Worm (Caenorhabditis elegans) whole organism, L3 larva: ENCODE measurements around the gene cwn-1.

Source experiments
- ZK546.5 ChIP-seq: sonication (generic microtip); optimal IDR thresholded peaks from 2 replicates; lab custom pipeline; 2017; ENCODE audit warnings: missing biosample characterization, missing genetic modification characterization
- lin-39 ChIP-seq: fragments of 150-350 bp; optimal IDR thresholded peaks from 2 replicates; lab custom pipeline; 2018; ENCODE audit warnings: missing biosample characterization, missing genetic modification reagents, missing genetic modification characterization
- nhr-11 ChIP-seq: fragments of 150-350 bp; optimal IDR thresholded peaks from 2 replicates; lab custom pipeline; 2014; ENCODE audit warnings: missing biosample characterization, missing genetic modification characterization
- nhr-23 ChIP-seq: fragments of 150-350 bp; optimal IDR thresholded peaks from 2 replicates; lab custom pipeline; 2014; ENCODE audit warnings: missing biosample characterization, missing genetic modification reagents, missing genetic modification characterization
- pqm-1 ChIP-seq: fragments of 150-350 bp; optimal IDR thresholded peaks from 2 replicates; lab custom pipeline; 2017; ENCODE audit warnings: missing biosample characterization, missing genetic modification characterization, inconsistent platforms
- unc-39 ChIP-seq: sonication (generic microtip); optimal IDR thresholded peaks from 4 replicates; lab custom pipeline; 2017; ENCODE audit warnings: missing biosample characterization, missing genetic modification characterization
- unc-62 ChIP-seq: fragments of 150-350 bp; sonication (generic microtip); optimal IDR thresholded peaks from 4 replicates; lab custom pipeline; 2014; ENCODE audit warnings: missing biosample characterization, missing genetic modification reagents, missing genetic modification characterization
- ztf-11 ChIP-seq: fragments of 150-350 bp; optimal IDR thresholded peaks from 2 replicates; lab custom pipeline; 2014; ENCODE audit warnings: missing biosample characterization, missing genetic modification characterization

- TF ChIP-seq unc-39 (tag; lab: Kevin White, UChicago): no peak
- no peak for TF ChIP-seq unc-62 (GFP tag; lab: Kevin White, UChicago)
- no peak for TF ChIP-seq ZK546.5
- TF ChIP-seq pqm-1 (tag; lab: Kevin White, UChicago): no peak
- no peak for TF ChIP-seq ztf-11 (tag; lab: Kevin White, UChicago)
- TF ChIP-seq lin-39: no peak
- TF ChIP-seq nhr-23 (tag; lab: Kevin White, UChicago): no peak
- no peak for TF ChIP-seq nhr-11 (tag; lab: Kevin White, UChicago)
These were observed 42.5 kb upstream of the cwn-1 start, which contains the start of gene T01D1.3 for ce11 chrII:175868-176267.
